Fruit fly (Drosophila melanogaster): ENCODE data around the gene CG34448.

The CG34448 gene

DNA sequence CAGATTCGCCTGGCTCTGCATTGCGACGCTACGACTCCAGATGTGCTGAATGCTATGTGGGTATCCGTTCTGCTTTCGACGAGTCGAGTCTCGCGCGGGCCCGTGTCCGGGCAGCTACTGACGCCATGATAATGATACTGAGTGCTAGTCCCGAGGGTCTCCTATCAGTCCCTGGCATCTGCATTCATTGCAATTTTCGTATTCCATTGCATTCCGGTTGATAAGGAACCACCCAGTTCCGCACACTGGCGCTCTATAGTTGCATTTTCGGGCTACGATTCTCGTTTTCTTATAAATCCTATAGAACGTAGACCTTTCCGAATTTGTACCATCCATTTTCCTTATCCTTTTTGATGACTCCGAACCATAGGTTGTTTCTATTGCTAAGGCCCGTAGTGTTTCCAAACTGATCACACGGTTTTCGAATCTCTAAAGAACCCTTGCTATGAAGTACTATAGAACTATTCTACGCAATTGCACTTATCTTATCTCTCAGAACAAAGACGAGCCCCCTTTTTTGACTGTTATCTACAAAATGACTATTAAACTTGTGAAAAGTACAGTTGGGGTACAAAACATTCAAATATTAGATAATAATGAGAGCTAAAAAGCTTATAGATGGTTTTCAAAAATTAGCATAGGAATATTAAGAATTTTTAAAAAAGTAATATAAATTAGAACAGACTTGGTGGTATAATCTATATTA, 46.2 kb downstream of the CG34448 start, which contains the start of gene CG3597:
CG3597 (minus strand) TSS at position 119 of the 706 bp plus-strand sequence.
- TF ChIP-seq CG15479 (GFP tag; optimal IDR thresholded peaks at IDR 0.05) = peak; percentile 11
- peak in 1 of 2 experiments; percentile 14 for TF ChIP-seq Pdp1 (GFP tag; optimal IDR thresholded peaks at IDR 0.05)
- TF ChIP-seq exex (tag; optimal IDR thresholded peaks at IDR 0.05) = peak; percentile 51
- TF ChIP-seq Fer3 (tag; optimal IDR thresholded peaks at IDR 0.05) = no peak

dm6 chr2L:2370352-2370751, 47.4 kb downstream of the CG34448 start:
- no peak for TF ChIP-seq kay (GFP tag; optimal IDR thresholded peaks at IDR 0.05)
- TF ChIP-seq pzg (GFP tag; optimal IDR thresholded peaks at IDR 0.05) = no peak
- TF ChIP-seq CG17186 (GFP tag; optimal IDR thresholded peaks at IDR 0.05) = no peak
- TF ChIP-seq HHEX (GFP tag; optimal IDR thresholded peaks at IDR 0.05) = no peak
- TF ChIP-seq CG4707 (GFP tag; optimal IDR thresholded peaks at IDR 0.05) = no peak
- TF ChIP-seq Hr39 (optimal IDR thresholded peaks at IDR 0.05) = no peak
- TF ChIP-seq CG11093 (GFP tag; IDR thresholded peaks at IDR 0.05) = no peak
- no peak for TF ChIP-seq HLHmδ (GFP tag; optimal IDR thresholded peaks at IDR 0.05)
- no peak for TF ChIP-seq CG3281 (GFP tag; optimal IDR thresholded peaks at IDR 0.05)
- TF ChIP-seq cwo (GFP tag; optimal IDR thresholded peaks at IDR 0.05) = no peak
- no peak for TF ChIP-seq CG31441 (GFP tag; IDR thresholded peaks at IDR 0.05)
- no peak for TF ChIP-seq CG8089 (GFP tag; optimal IDR thresholded peaks at IDR 0.05)
- TF ChIP-seq esg (GFP tag; conservative IDR thresholded peaks at IDR 0.05) = no peak
- no peak for TF ChIP-seq Aef1 (GFP tag; IDR thresholded peaks at IDR 0.05)
- TF ChIP-seq CG7987 (GFP tag; optimal IDR thresholded peaks at IDR 0.05) = no peak
- TF ChIP-seq CG1792 (GFP tag; optimal IDR thresholded peaks at IDR 0.05) = no peak
